Worm (Caenorhabditis elegans) whole organism, midembryonic: ENCODE data around the gene C29E4.15.

Source experiments
- T22C8.4 ChIP-seq: fragments of 200-800 bp; sonication (Bioruptor generic); IDR thresholded peaks from 2 replicates; pipeline ENCODE4 v1.3.6; 2022; ENCODE audit warnings: missing genetic modification characterization, missing compliant biosample characterization
- cog-1 ChIP-seq: sonication (generic microtip); optimal IDR thresholded peaks from 2 replicates; lab custom pipeline; 2016; ENCODE audit warnings: missing genetic modification characterization, missing compliant biosample characterization
- flt-1 ChIP-seq: fragments of 200-800 bp; sonication (Bioruptor generic); IDR thresholded peaks from 2 replicates; pipeline ENCODE4 v1.3.6; 2022; ENCODE audit warnings: missing genetic modification characterization, missing compliant biosample characterization
- klf-2 ChIP-seq: fragments of 200-800 bp; sonication (Bioruptor generic); conservative IDR thresholded peaks from 2 replicates; pipeline ENCODE4 v1.3.6; 2022; ENCODE audit warnings: missing genetic modification reagents, missing genetic modification characterization, missing compliant biosample characterization

DNA sequence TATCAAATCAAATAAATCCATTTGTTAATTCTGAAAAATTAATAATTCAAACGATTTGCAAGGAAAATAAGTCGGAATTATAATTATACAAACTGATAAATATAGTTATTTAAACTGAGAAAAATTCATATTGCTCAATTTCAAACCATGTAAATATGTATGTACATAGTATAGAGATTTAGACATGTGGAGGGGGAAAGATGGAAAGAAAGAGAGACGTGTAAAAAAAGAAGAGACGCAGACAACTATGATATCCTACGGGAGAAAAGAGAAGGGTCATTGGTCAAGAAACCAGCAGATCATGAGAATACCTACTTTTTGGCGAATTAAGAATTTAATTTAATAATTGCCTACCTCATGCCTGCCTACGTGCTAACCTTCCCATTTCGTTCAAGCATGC lies 5.7 kb downstream of the C29E4.15 start, which contains the start of gene C29E4.11:
- TF ChIP-seq cog-1 (peak; percentile 24), T22C8.4 (GFP tag; lab: Robert Waterston, UW) (no peak), flt-1 (GFP tag; lab: Robert Waterston, UW) (no peak), klf-2 (GFP tag; lab: Robert Waterston, UW) (no peak)
